Fruit fly (Drosophila melanogaster) whole organism, embryonic: ENCODE data around the gene thoc7.

Experiments
- Ada2b ChIP-seq: fragments of 200-800 bp; sonication (Bioruptor generic); IDR thresholded peaks from 2 replicates; pipeline ENCODE4 v1.3.6; 2022; ENCODE audit warnings: missing biosample characterization, missing genetic modification characterization
- Asciz ChIP-seq: fragments of 200-800 bp; sonication (Bioruptor generic); optimal IDR thresholded peaks from 2 replicates; lab custom pipeline; 2017; ENCODE audit warnings: missing biosample characterization, mild to moderate bottlenecking, missing genetic modification characterization, missing genetic modification reagents
- CG12299 ChIP-seq: fragments of 200-800 bp; sonication (Bioruptor generic); optimal IDR thresholded peaks from 2 replicates; lab custom pipeline; 2018; ENCODE audit warnings: missing biosample characterization, mild to moderate bottlenecking, missing genetic modification characterization
- CG13775 ChIP-seq: fragments of 200-800 bp; sonication (Bioruptor generic); optimal IDR thresholded peaks from 3 replicates; lab custom pipeline; 2017; ENCODE audit warnings: missing biosample characterization, mild to moderate bottlenecking, missing genetic modification characterization
- CG15601 ChIP-seq: fragments of 200-800 bp; sonication (Bioruptor generic); optimal IDR thresholded peaks from 3 replicates; lab custom pipeline; 2019; ENCODE audit warnings: missing biosample characterization, mild to moderate bottlenecking, missing genetic modification characterization, moderate library complexity
- CG17568 ChIP-seq: fragments of 200-800 bp; sonication (Bioruptor generic); optimal IDR thresholded peaks from 2 replicates; lab custom pipeline; 2018; ENCODE audit warnings: missing biosample characterization, mild to moderate bottlenecking, missing genetic modification characterization, moderate library complexity
- CG2120 ChIP-seq: fragments of 200-800 bp; sonication (Bioruptor generic); optimal IDR thresholded peaks from 3 replicates; lab custom pipeline; 2016; ENCODE audit warnings: missing biosample characterization, missing genetic modification characterization
- CG3065 ChIP-seq: fragments of 200-800 bp; sonication (Bioruptor generic); optimal IDR thresholded peaks from 2 replicates; lab custom pipeline; 2016; ENCODE audit warnings: missing biosample characterization, missing genetic modification characterization
- CG3163 ChIP-seq: fragments of 200-800 bp; sonication (Bioruptor generic); optimal IDR thresholded peaks from 3 replicates; lab custom pipeline; 2016; ENCODE audit warnings: missing biosample characterization, missing genetic modification characterization
- CG32767 ChIP-seq: fragments of 200-800 bp; sonication (Bioruptor generic); IDR thresholded peaks from 2 replicates; pipeline ENCODE4 v1.3.6; 2022; ENCODE audit warnings: missing biosample characterization, missing genetic modification characterization
- CG6175 ChIP-seq: fragments of 200-800 bp; sonication (Bioruptor generic); IDR thresholded peaks from 3 replicates; pipeline ENCODE4 v1.3.6; 2022; ENCODE audit warnings: missing biosample characterization, missing genetic modification characterization
- CG7987 ChIP-seq: fragments of 200-800 bp; sonication (Bioruptor generic); optimal IDR thresholded peaks from 2 replicates; lab custom pipeline; 2018; ENCODE audit warnings: missing biosample characterization, mild to moderate bottlenecking, missing genetic modification characterization, moderate library complexity
- CG8944 ChIP-seq: fragments of 200-800 bp; sonication (Bioruptor generic); optimal IDR thresholded peaks from 3 replicates; lab custom pipeline; 2016; ENCODE audit warnings: missing biosample characterization, missing genetic modification characterization
- CG9215 ChIP-seq: fragments of 200-800 bp; sonication (Bioruptor generic); IDR thresholded peaks from 2 replicates; pipeline ENCODE4 v1.3.6; 2022; ENCODE audit warnings: missing biosample characterization, missing genetic modification characterization
- CG9817 ChIP-seq: fragments of 200-800 bp; sonication (Bioruptor generic); optimal IDR thresholded peaks from 2 replicates; lab custom pipeline; 2018; ENCODE audit warnings: missing biosample characterization, mild to moderate bottlenecking, missing genetic modification characterization, moderate library complexity
- Deaf1 ChIP-seq: fragments of 200-800 bp; optimal IDR thresholded peaks from 3 replicates; lab custom pipeline; 2019; ENCODE audit warnings: missing biosample characterization, mild to moderate bottlenecking, missing genetic modification characterization, moderate library complexity
- GATAe ChIP-seq: fragments of 200-800 bp; sonication (Bioruptor generic); conservative IDR thresholded peaks from 2 replicates; pipeline ENCODE4 v1.3.6; 2022; ENCODE audit warnings: missing biosample characterization, missing genetic modification characterization
- HHEX ChIP-seq: fragments of 200-800 bp; sonication (Bioruptor generic); optimal IDR thresholded peaks from 3 replicates; lab custom pipeline; 2017; ENCODE audit warnings: missing biosample characterization, mild to moderate bottlenecking, missing genetic modification characterization, missing genetic modification reagents
- HLH54F ChIP-seq: fragments of 200-800 bp; sonication (Bioruptor generic); optimal IDR thresholded peaks from 3 replicates; lab custom pipeline; 2016; ENCODE audit warnings: missing biosample characterization, missing genetic modification characterization
- Lpt ChIP-seq: fragments of >200 bp; optimal IDR thresholded peaks from 2 replicates; lab custom pipeline; 2018; ENCODE audit warnings: missing biosample characterization, missing genetic modification characterization
- NFAT ChIP-seq: fragments of 200-800 bp; sonication (Bioruptor generic); IDR thresholded peaks from 2 replicates; pipeline ENCODE4 v1.3.6; 2022; ENCODE audit warnings: missing biosample characterization, missing genetic modification characterization
- Nf-YB ChIP-seq: fragments of 200-800 bp; sonication (Bioruptor generic); optimal IDR thresholded peaks from 3 replicates; lab custom pipeline; 2019; ENCODE audit warnings: missing biosample characterization, mild to moderate bottlenecking, missing genetic modification characterization, moderate library complexity
- Oaz ChIP-seq: fragments of 200-800 bp; sonication (Bioruptor generic); IDR thresholded peaks from 2 replicates; pipeline ENCODE4 v1.3.6; 2022; ENCODE audit warnings: missing biosample characterization, missing genetic modification characterization
- Oli ChIP-seq: fragments of 200-800 bp; sonication (Bioruptor generic); optimal IDR thresholded peaks from 2 replicates; lab custom pipeline; 2018; ENCODE audit warnings: missing biosample characterization, mild to moderate bottlenecking, missing genetic modification characterization, moderate library complexity
- Sin3A ChIP-seq: fragments of >200 bp; optimal IDR thresholded peaks from 2 replicates; lab custom pipeline; 2018
- Sox102F ChIP-seq: fragments of 200-800 bp; sonication (Bioruptor generic); optimal IDR thresholded peaks from 2 replicates; lab custom pipeline; 2018; ENCODE audit warnings: missing biosample characterization, mild to moderate bottlenecking, missing genetic modification characterization, moderate library complexity
- Stat92E ChIP-seq, 3 experiments: fragments of >200 bp in 2 of 3; fragments of 200-800 bp in 1 of 3; sonication (Bioruptor generic) in 1 of 3; optimal IDR thresholded peaks; 2 replicates each; lab custom pipeline; 2017 to 2019; ENCODE audit warnings: missing biosample characterization in 3 of 3, missing genetic modification characterization in 3 of 3, mild to moderate bottlenecking in 1 of 3, moderate library complexity in 1 of 3
- Taf1 ChIP-seq: fragments of 200-800 bp; sonication (Bioruptor generic); IDR thresholded peaks from 2 replicates; pipeline ENCODE4 v1.3.6; 2022; ENCODE audit warnings: missing biosample characterization, missing genetic modification characterization
- Trl ChIP-seq, 3 experiments: fragments of >200 bp in 2 of 3; fragments of 200-800 bp in 1 of 3; sonication (Bioruptor generic) in 1 of 3; optimal IDR thresholded peaks; 2 replicates in 1 of 3; 3 replicates in 2 of 3; lab custom pipeline; 2016 to 2017; ENCODE audit warnings: missing biosample characterization in 1 of 3, missing genetic modification characterization in 1 of 3
- YL-1 ChIP-seq: fragments of 200-800 bp; sonication (Bioruptor generic); optimal IDR thresholded peaks from 3 replicates; lab custom pipeline; 2017; ENCODE audit warnings: missing biosample characterization, mild to moderate bottlenecking, missing genetic modification characterization
- ac ChIP-seq: fragments of 200-800 bp; sonication (Bioruptor generic); optimal IDR thresholded peaks from 3 replicates; lab custom pipeline; 2017; ENCODE audit warnings: missing biosample characterization, mild to moderate bottlenecking, missing genetic modification characterization
- ap ChIP-seq: fragments of 200-800 bp; sonication (Bioruptor generic); IDR thresholded peaks from 2 replicates; pipeline ENCODE4 v1.3.6; 2022; ENCODE audit warnings: missing biosample characterization, missing genetic modification characterization
- bbx ChIP-seq: fragments of 200-800 bp; sonication (Bioruptor generic); IDR thresholded peaks from 2 replicates; pipeline ENCODE4 v1.3.6; 2022; ENCODE audit warnings: missing biosample characterization, missing genetic modification characterization; ENCODE audit not compliant: partially characterized antibody
- bsh ChIP-seq, 2 experiments: fragments of 200-800 bp; sonication (Bioruptor generic); optimal IDR thresholded peaks; 2 replicates each; lab custom pipeline; 2017 to 2018; ENCODE audit warnings: mild to moderate bottlenecking in 2 of 2, missing biosample characterization in 2 of 2, missing genetic modification characterization in 2 of 2, moderate library complexity in 1 of 2
- exex ChIP-seq: fragments of 200-800 bp; sonication (Bioruptor generic); optimal IDR thresholded peaks from 4 replicates; lab custom pipeline; 2018; ENCODE audit warnings: missing biosample characterization, mild to moderate bottlenecking, missing genetic modification characterization, moderate library complexity
- fu2 ChIP-seq: fragments of 200-800 bp; sonication (Bioruptor generic); optimal IDR thresholded peaks from 2 replicates; lab custom pipeline; 2016; ENCODE audit warnings: missing biosample characterization, missing genetic modification characterization
- gcm ChIP-seq: fragments of 200-800 bp; sonication (Bioruptor generic); optimal IDR thresholded peaks from 2 replicates; lab custom pipeline; 2019; ENCODE audit warnings: missing biosample characterization, mild to moderate bottlenecking, missing genetic modification characterization, moderate library complexity
- gem ChIP-seq: fragments of 200-800 bp; sonication (Bioruptor generic); optimal IDR thresholded peaks from 2 replicates; lab custom pipeline; 2019; ENCODE audit warnings: missing biosample characterization, mild to moderate bottlenecking, missing genetic modification characterization, moderate library complexity
- h ChIP-seq: fragments of >200 bp; optimal IDR thresholded peaks from 2 replicates; lab custom pipeline; 2017
- hbn ChIP-seq: fragments of 200-800 bp; sonication (Bioruptor generic); IDR thresholded peaks from 2 replicates; pipeline ENCODE4 v1.3.6; 2022; ENCODE audit warnings: missing biosample characterization, missing genetic modification characterization; ENCODE audit not compliant: partially characterized antibody
- luna ChIP-seq: fragments of 200-800 bp; sonication (Bioruptor generic); optimal IDR thresholded peaks from 2 replicates; lab custom pipeline; 2016; ENCODE audit warnings: missing biosample characterization, missing genetic modification characterization
- peb ChIP-seq: fragments of 200-800 bp; sonication (Bioruptor generic); IDR thresholded peaks from 2 replicates; pipeline ENCODE4 v1.3.6; 2022; ENCODE audit warnings: missing biosample characterization, missing genetic modification characterization
- sima ChIP-seq: fragments of 200-800 bp; sonication (Bioruptor generic); optimal IDR thresholded peaks from 2 replicates; lab custom pipeline; 2016; ENCODE audit warnings: missing biosample characterization, missing genetic modification characterization
- stc ChIP-seq: fragments of 200-800 bp; sonication (Bioruptor generic); IDR thresholded peaks from 2 replicates; pipeline ENCODE4 v1.3.6; 2022; ENCODE audit warnings: missing biosample characterization, missing genetic modification characterization
- tap ChIP-seq: fragments of 200-800 bp; optimal IDR thresholded peaks from 3 replicates; lab custom pipeline; 2019; ENCODE audit warnings: missing biosample characterization, mild to moderate bottlenecking, missing genetic modification characterization, moderate library complexity
- tll ChIP-seq, 2 experiments: fragments of 200-800 bp in 1 of 2; fragments of >200 bp in 1 of 2; sonication (Bioruptor generic) in 1 of 2; optimal IDR thresholded peaks; 2 replicates each; lab custom pipeline; 2017 to 2019; ENCODE audit warnings: missing biosample characterization in 2 of 2, missing genetic modification characterization in 2 of 2, mild to moderate bottlenecking in 1 of 2, moderate library complexity in 1 of 2
- ttk ChIP-seq: fragments of 200-800 bp; sonication (Bioruptor generic); IDR thresholded peaks from 2 replicates; pipeline ENCODE4 v2.1.2; 2022; ENCODE audit warnings: missing biosample characterization, missing genetic modification characterization
- unc-4 ChIP-seq: fragments of 200-800 bp; sonication (Bioruptor generic); IDR thresholded peaks from 2 replicates; pipeline ENCODE4 v1.3.6; 2022; ENCODE audit warnings: missing biosample characterization, missing genetic modification characterization; ENCODE audit not compliant: partially characterized antibody

The thoc7 gene

dm6 chr3L:199754-200596, 12.5 kb downstream of the thoc7 start, which contains the start of the genes rno and mri (continued):
- TF ChIP-seq fu2 (GFP tag; lab: Kevin White, UChicago) (no peak), Trl (optimal IDR thresholded peaks at IDR 0.05; lab: Kevin White, UChicago) (no peak), Trl (GFP tag; optimal IDR thresholded peaks at IDR 0.05; lab: Kevin White, UChicago) (no peak), CG7987 (GFP tag; lab: Kevin White, UChicago) (no peak), bsh (GFP tag; optimal IDR thresholded peaks at IDR 0.05; lab: Kevin White, UChicago) (peak in 1 of 2 experiments; percentile 71), exex (tag; lab: Kevin White, UChicago) (no peak), CG32767 (peak; percentile 82), bbx (GFP tag; lab: Robert Waterston, UW) (peak; percentile 95), CG6175 (GFP tag; lab: Robert Waterston, UW) (no peak), h (lab: Kevin White, UChicago) (no peak), Nf-YB (GFP tag; lab: Kevin White, UChicago) (peak; percentile 13), CG15601 (tag; lab: Kevin White, UChicago) (peak; percentile 71), CG12299 (tag; lab: Kevin White, UChicago) (peak; percentile 68), CG9215 (peak; percentile 73), CG9817 (peak; percentile 77), CG2120 (GFP tag; lab: Kevin White, UChicago) (peak; percentile 67), tap (tag; lab: Kevin White, UChicago) (no peak), YL-1 (GFP tag; lab: Kevin White, UChicago) (no peak), GATAe (GFP tag; lab: Robert Waterston, UW) (no peak), sima (GFP tag; lab: Kevin White, UChicago) (no peak), luna (GFP tag; lab: Kevin White, UChicago) (no peak), Taf1 (peak; percentile 51), CG3065 (GFP tag; lab: Kevin White, UChicago) (no peak), NFAT (GFP tag; lab: Robert Waterston, UW) (peak; percentile 53), Oli (tag; lab: Kevin White, UChicago) (peak; percentile 56), Lpt (GFP tag; lab: Kevin White, UChicago) (no peak), CG8944 (GFP tag; lab: Kevin White, UChicago) (no peak), gcm (GFP tag; lab: Kevin White, UChicago) (no peak), tll (GFP tag; optimal IDR thresholded peaks at IDR 0.05; lab: Kevin White, UChicago) (no peak), Sin3A (lab: Kevin White, UChicago) (no peak), Stat92E (GFP tag; optimal IDR thresholded peaks at IDR 0.05; lab: Kevin White, UChicago) (no peak), CG3163 (GFP tag; lab: Kevin White, UChicago) (no peak), CG13775 (peak; percentile 87), Asciz (GFP tag; lab: Kevin White, UChicago) (no peak), Ada2b (peak; percentile 59; the same call in 1 of the 2 replicates), gem (peak; percentile 90), ap (GFP tag; lab: Robert Waterston, UW) (peak; percentile 50), HHEX (GFP tag; lab: Kevin White, UChicago) (peak; percentile 58), CG17568 (GFP tag; lab: Kevin White, UChicago) (no peak), Deaf1 (tag; lab: Kevin White, UChicago) (no peak), hbn (GFP tag; lab: Robert Waterston, UW) (peak; percentile 91), ttk (peak; percentile 72), ac (GFP tag; lab: Kevin White, UChicago) (no peak), HLH54F (GFP tag; lab: Kevin White, UChicago) (peak; percentile 27), Oaz (peak; percentile 63), unc-4 (GFP tag; lab: Robert Waterston, UW) (peak; percentile 87), Sox102F (peak; percentile 79), stc (GFP tag; lab: Robert Waterston, UW) (peak; percentile 63; the same call in 1 of the 2 replicates), peb (peak; percentile 66; the same call in 1 of the 2 replicates)
